Worm (Caenorhabditis elegans) whole organism, L3 larva: ENCODE data around the gene T13C2.2.

ENCODE experiments used
- ama-1 ChIP-seq: fragments of 150-350 bp; optimal IDR thresholded peaks from 2 replicates; lab custom pipeline; 2018
- elt-2 ChIP-seq: sonication (generic microtip); optimal IDR thresholded peaks from 2 replicates; lab custom pipeline; 2016; ENCODE audit warnings: missing genetic modification reagents, mild to moderate bottlenecking, missing genetic modification characterization, missing compliant biosample characterization
- fos-1 ChIP-seq: fragments of 150-350 bp; optimal IDR thresholded peaks from 2 replicates; lab custom pipeline; 2014; ENCODE audit warnings: missing biosample characterization, missing genetic modification characterization
- jun-1 ChIP-seq: fragments of 150-350 bp; optimal IDR thresholded peaks from 2 replicates; lab custom pipeline; 2014; ENCODE audit warnings: missing biosample characterization, missing genetic modification reagents, missing genetic modification characterization
- mdl-1 ChIP-seq: fragments of 150-350 bp; optimal IDR thresholded peaks from 2 replicates; lab custom pipeline; 2014; ENCODE audit warnings: missing biosample characterization, missing genetic modification characterization
- nhr-11 ChIP-seq: fragments of 150-350 bp; optimal IDR thresholded peaks from 2 replicates; lab custom pipeline; 2014; ENCODE audit warnings: missing biosample characterization, missing genetic modification characterization
- nhr-237 ChIP-seq: fragments of 150-350 bp; optimal IDR thresholded peaks from 2 replicates; lab custom pipeline; 2014; ENCODE audit warnings: missing biosample characterization, missing genetic modification characterization
- nhr-25 ChIP-seq: sonication (generic microtip); optimal IDR thresholded peaks from 2 replicates; lab custom pipeline; 2017; ENCODE audit warnings: missing biosample characterization, missing genetic modification characterization
- pqm-1 ChIP-seq: fragments of 150-350 bp; optimal IDR thresholded peaks from 2 replicates; lab custom pipeline; 2017; ENCODE audit warnings: missing biosample characterization, missing genetic modification characterization, inconsistent platforms
- snpc-4 ChIP-seq: fragments of 150-350 bp; optimal IDR thresholded peaks from 2 replicates; lab custom pipeline; 2014; ENCODE audit warnings: missing biosample characterization, missing genetic modification characterization
- zag-1 ChIP-seq: fragments of 150-350 bp; optimal IDR thresholded peaks from 2 replicates; lab custom pipeline; 2014; ENCODE audit warnings: missing biosample characterization, missing genetic modification characterization
- ztf-4 ChIP-seq: fragments of 150-350 bp; optimal IDR thresholded peaks from 2 replicates; lab custom pipeline; 2014; ENCODE audit warnings: missing biosample characterization, missing genetic modification characterization

DNA sequence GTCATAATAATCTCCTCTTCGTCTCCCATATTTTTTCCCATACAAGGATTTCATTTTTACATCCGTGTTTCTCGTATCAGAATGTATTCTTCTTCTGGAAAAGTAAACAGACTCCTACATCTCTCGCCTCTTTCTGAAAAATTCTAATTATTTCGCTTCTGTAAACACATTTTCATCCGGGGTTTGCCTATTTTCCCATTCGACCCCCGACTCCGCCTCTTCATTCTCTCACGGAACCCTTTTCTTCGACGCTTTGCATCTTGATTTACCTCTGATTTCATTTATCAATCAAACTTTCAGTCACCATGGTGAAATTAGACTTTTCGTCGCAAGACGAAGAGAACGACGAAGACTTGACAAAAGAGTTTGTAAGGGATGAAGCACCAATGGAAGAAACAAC, 18.7 kb downstream of the T13C2.2 start, which contains the start of gene snt-1:
- TF ChIP-seq elt-2 (tag; lab: Kevin White, UChicago) (no peak), ama-1 (lab: Kevin White, UChicago) (no peak), pqm-1 (no peak), fos-1 (tag; lab: Kevin White, UChicago) (no peak), nhr-11 (tag; lab: Kevin White, UChicago) (no peak), nhr-25 (no peak), zag-1 (tag; lab: Kevin White, UChicago) (no peak), jun-1 (no peak), snpc-4 (tag; lab: Kevin White, UChicago) (no peak), nhr-237 (tag; lab: Kevin White, UChicago) (no peak), ztf-4 (tag; lab: Kevin White, UChicago) (no peak), mdl-1 (tag; lab: Kevin White, UChicago) (no peak)
